Fruit fly (Drosophila melanogaster) whole organism, embryonic: ENCODE measurements around the gene thoc6.

ENCODE experiments used
- Adf1 ChIP-seq: fragments of 200-800 bp; sonication (Bioruptor generic); IDR thresholded peaks from 2 replicates; pipeline ENCODE4 v1.3.6; 2022; ENCODE audit warnings: missing biosample characterization, missing genetic modification characterization
- Atf-2 ChIP-seq: fragments of 200-800 bp; sonication (Bioruptor generic); optimal IDR thresholded peaks from 2 replicates; lab custom pipeline; 2016; ENCODE audit warnings: missing biosample characterization, missing genetic modification characterization
- Awh ChIP-seq: fragments of 200-800 bp; sonication (Bioruptor generic); IDR thresholded peaks from 2 replicates; pipeline ENCODE4, ENCODE4 v1.3.6; 2022; ENCODE audit warnings: missing biosample characterization, missing genetic modification characterization
- CG10147 ChIP-seq: fragments of 200-800 bp; sonication (Bioruptor generic); optimal IDR thresholded peaks from 2 replicates; lab custom pipeline; 2019; ENCODE audit warnings: missing biosample characterization, mild to moderate bottlenecking, missing genetic modification characterization, moderate library complexity
- CG11696 ChIP-seq: fragments of 200-800 bp; sonication (Bioruptor generic); IDR thresholded peaks from 2 replicates; pipeline ENCODE4 v1.3.6; 2022; ENCODE audit warnings: missing biosample characterization, missing genetic modification characterization
- CG11723 ChIP-seq: fragments of 200-800 bp; sonication (Bioruptor generic); optimal IDR thresholded peaks from 2 replicates; lab custom pipeline; 2017; ENCODE audit warnings: missing biosample characterization, mild to moderate bottlenecking, missing genetic modification characterization
- CG12391 ChIP-seq: fragments of 200-800 bp; sonication (Bioruptor generic); optimal IDR thresholded peaks from 3 replicates; lab custom pipeline; 2018; ENCODE audit warnings: missing biosample characterization, mild to moderate bottlenecking, missing genetic modification characterization, moderate library complexity
- CG12769 ChIP-seq: fragments of 200-800 bp; sonication (Bioruptor generic); optimal IDR thresholded peaks from 2 replicates; lab custom pipeline; 2019; ENCODE audit warnings: missing biosample characterization, mild to moderate bottlenecking, missing genetic modification characterization, moderate library complexity
- CG12942 ChIP-seq: fragments of 200-800 bp; sonication (Bioruptor generic); optimal IDR thresholded peaks from 3 replicates; lab custom pipeline; 2016; ENCODE audit warnings: missing biosample characterization, missing genetic modification characterization
- CG13123 ChIP-seq: fragments of 200-800 bp; sonication (Bioruptor generic); optimal IDR thresholded peaks from 2 replicates; lab custom pipeline; 2016; ENCODE audit warnings: missing biosample characterization, missing genetic modification characterization
- CG14014 ChIP-seq: fragments of 200-800 bp; sonication (Bioruptor generic); IDR thresholded peaks from 2 replicates; pipeline ENCODE4 v1.3.6; 2022; ENCODE audit warnings: missing biosample characterization, missing genetic modification characterization
- CG15073 ChIP-seq: fragments of 200-800 bp; sonication (Bioruptor generic); optimal IDR thresholded peaks from 2 replicates; lab custom pipeline; 2016; ENCODE audit warnings: missing biosample characterization, missing genetic modification characterization
- CG15269 ChIP-seq: fragments of 200-800 bp; sonication (Bioruptor generic); optimal IDR thresholded peaks from 2 replicates; lab custom pipeline; 2018; ENCODE audit warnings: missing biosample characterization, mild to moderate bottlenecking, missing genetic modification characterization, moderate library complexity
- CG1602 ChIP-seq: fragments of 200-800 bp; sonication (Bioruptor generic); optimal IDR thresholded peaks from 3 replicates; lab custom pipeline; 2016; ENCODE audit warnings: missing biosample characterization, missing genetic modification characterization
- CG17361 ChIP-seq: fragments of 200-800 bp; sonication (Bioruptor generic); IDR thresholded peaks from 3 replicates; pipeline ENCODE4 v1.3.6; 2022; ENCODE audit warnings: missing biosample characterization, missing genetic modification characterization
- CG17802 ChIP-seq: fragments of 200-800 bp; sonication (Bioruptor generic); optimal IDR thresholded peaks from 2 replicates; lab custom pipeline; 2018; ENCODE audit warnings: missing biosample characterization, mild to moderate bottlenecking, missing genetic modification characterization, moderate library complexity
- CG1832 ChIP-seq: fragments of 200-800 bp; sonication (Bioruptor generic); optimal IDR thresholded peaks from 2 replicates; lab custom pipeline; 2017; ENCODE audit warnings: missing biosample characterization, mild to moderate bottlenecking, missing genetic modification characterization, inconsistent platforms
- CG2120 ChIP-seq: fragments of 200-800 bp; sonication (Bioruptor generic); optimal IDR thresholded peaks from 3 replicates; lab custom pipeline; 2016; ENCODE audit warnings: missing biosample characterization, missing genetic modification characterization
- CG6654 ChIP-seq: fragments of 200-800 bp; sonication (Bioruptor generic); optimal IDR thresholded peaks from 2 replicates; lab custom pipeline; 2017; ENCODE audit warnings: missing biosample characterization, mild to moderate bottlenecking, missing genetic modification characterization
- CG7839 ChIP-seq: fragments of 200-800 bp; sonication (Bioruptor generic); optimal IDR thresholded peaks from 3 replicates; lab custom pipeline; 2018; ENCODE audit warnings: missing biosample characterization, mild to moderate bottlenecking, missing genetic modification characterization, moderate library complexity
- CG7987 ChIP-seq: fragments of 200-800 bp; sonication (Bioruptor generic); optimal IDR thresholded peaks from 2 replicates; lab custom pipeline; 2018; ENCODE audit warnings: missing biosample characterization, mild to moderate bottlenecking, missing genetic modification characterization, moderate library complexity
- CG8290 ChIP-seq, 3 experiments: fragments of 200-800 bp; sonication (Bioruptor generic); optimal IDR thresholded peaks; 2 replicates each; lab custom pipeline; 2016 to 2019; ENCODE audit warnings: missing biosample characterization in 3 of 3, missing genetic modification characterization in 3 of 3, mild to moderate bottlenecking in 2 of 3, moderate library complexity in 1 of 3
- CG8359 ChIP-seq: fragments of 200-800 bp; sonication (Bioruptor generic); optimal IDR thresholded peaks from 2 replicates; lab custom pipeline; 2017; ENCODE audit warnings: missing biosample characterization, mild to moderate bottlenecking, missing genetic modification characterization, borderline replicate concordance
- CG9727 ChIP-seq: fragments of 200-800 bp; sonication (Bioruptor generic); optimal IDR thresholded peaks from 3 replicates; lab custom pipeline; 2017; ENCODE audit warnings: missing biosample characterization, mild to moderate bottlenecking, missing genetic modification characterization
- CHES-1-like ChIP-seq: fragments of 200-800 bp; sonication (Bioruptor generic); optimal IDR thresholded peaks from 2 replicates; lab custom pipeline; 2016; ENCODE audit warnings: missing biosample characterization, missing genetic modification characterization
- Eip74EF ChIP-seq, 2 experiments: fragments of 200-800 bp in 1 of 2; fragments of >200 bp in 1 of 2; sonication (Bioruptor generic) in 1 of 2; optimal IDR thresholded peaks; 2 replicates each; lab custom pipeline; 2017 to 2019; ENCODE audit warnings: missing biosample characterization in 2 of 2, missing genetic modification characterization in 2 of 2, mild to moderate bottlenecking in 1 of 2, moderate library complexity in 1 of 2
- H15 ChIP-seq: fragments of 200-800 bp; sonication (Bioruptor generic); IDR thresholded peaks from 3 replicates; pipeline ENCODE4 v1.3.6; 2022; ENCODE audit warnings: missing biosample characterization, missing genetic modification characterization
- HLHmδ ChIP-seq: fragments of 200-800 bp; sonication (Bioruptor generic); optimal IDR thresholded peaks from 2 replicates; lab custom pipeline; 2018; ENCODE audit warnings: missing biosample characterization, mild to moderate bottlenecking, missing genetic modification characterization, moderate library complexity
- Hmr ChIP-seq: fragments of 200-800 bp; sonication (Bioruptor generic); optimal IDR thresholded peaks from 3 replicates; lab custom pipeline; 2017; ENCODE audit warnings: mild to moderate bottlenecking, missing biosample characterization, missing genetic modification reagents, missing genetic modification characterization
- Hsf ChIP-seq: fragments of 200-800 bp; sonication (Bioruptor generic); optimal IDR thresholded peaks from 3 replicates; lab custom pipeline; 2016; ENCODE audit warnings: missing biosample characterization, missing genetic modification characterization
- Med ChIP-seq: fragments of 200-800 bp; sonication (Bioruptor generic); peaks from one replicate; lab custom pipeline; 2016; ENCODE audit warnings: missing biosample characterization, missing genetic modification characterization, mild to moderate bottlenecking, inconsistent platforms, moderate library complexity
- Meics ChIP-seq: fragments of 200-800 bp; sonication (Bioruptor generic); optimal IDR thresholded peaks from 2 replicates; lab custom pipeline; 2017; ENCODE audit warnings: missing biosample characterization, mild to moderate bottlenecking, missing genetic modification characterization
- Oaz ChIP-seq: fragments of 200-800 bp; sonication (Bioruptor generic); IDR thresholded peaks from 2 replicates; pipeline ENCODE4 v1.3.6; 2022; ENCODE audit warnings: missing biosample characterization, missing genetic modification characterization
- Oli ChIP-seq: fragments of 200-800 bp; sonication (Bioruptor generic); optimal IDR thresholded peaks from 2 replicates; lab custom pipeline; 2018; ENCODE audit warnings: missing biosample characterization, mild to moderate bottlenecking, missing genetic modification characterization, moderate library complexity
- PHDP ChIP-seq: fragments of 200-800 bp; sonication (Bioruptor generic); optimal IDR thresholded peaks from 3 replicates; lab custom pipeline; 2018; ENCODE audit warnings: missing biosample characterization, mild to moderate bottlenecking, missing genetic modification characterization, moderate library complexity
- Poxn ChIP-seq: fragments of 200-800 bp; sonication (Bioruptor generic); IDR thresholded peaks from 2 replicates; pipeline ENCODE4 v1.3.6; 2022; ENCODE audit warnings: missing biosample characterization, missing genetic modification characterization
- Ssrp ChIP-seq: fragments of 200-800 bp; sonication (Bioruptor generic); optimal IDR thresholded peaks from 2 replicates; lab custom pipeline; 2018; ENCODE audit warnings: missing biosample characterization, mild to moderate bottlenecking, missing genetic modification characterization, moderate library complexity
- Tbp ChIP-seq: fragments of >200 bp; optimal IDR thresholded peaks from 2 replicates; lab custom pipeline; 2018; ENCODE audit warnings: missing biosample characterization, missing genetic modification characterization
- amos ChIP-seq: fragments of 200-800 bp; sonication (Bioruptor generic); IDR thresholded peaks from 2 replicates; pipeline ENCODE4 v1.3.6; 2022; ENCODE audit warnings: missing biosample characterization, missing genetic modification characterization; ENCODE audit not compliant: partially characterized antibody
- dan ChIP-seq: fragments of 200-800 bp; sonication (Bioruptor generic); IDR thresholded peaks from 2 replicates; pipeline ENCODE4 v1.3.6; 2022; ENCODE audit warnings: missing biosample characterization, missing genetic modification characterization
- dmrt99B ChIP-seq: fragments of 200-800 bp; sonication (Bioruptor generic); optimal IDR thresholded peaks from 2 replicates; lab custom pipeline; 2018; ENCODE audit warnings: missing biosample characterization, mild to moderate bottlenecking, missing genetic modification characterization, moderate library complexity
- fru ChIP-seq: fragments of >200 bp; optimal IDR thresholded peaks from 2 replicates; lab custom pipeline; 2017
- insv ChIP-seq, 2 experiments: fragments of 200-800 bp; sonication (Bioruptor generic); optimal IDR thresholded peaks; 3 replicates each; lab custom pipeline; 2016 to 2018; ENCODE audit warnings: missing biosample characterization in 2 of 2, missing genetic modification characterization in 2 of 2
- p53 ChIP-seq: fragments of 200-800 bp; sonication (Bioruptor generic); optimal IDR thresholded peaks from 2 replicates; lab custom pipeline; 2016; ENCODE audit warnings: missing biosample characterization, missing genetic modification characterization
- pb ChIP-seq: fragments of 200-800 bp; sonication (Bioruptor generic); optimal IDR thresholded peaks from 3 replicates; lab custom pipeline; 2016; ENCODE audit warnings: missing biosample characterization, missing genetic modification characterization
- sna ChIP-seq: fragments of 200-800 bp; sonication (Bioruptor generic); IDR thresholded peaks from 2 replicates; pipeline ENCODE4 v1.3.6; 2022; ENCODE audit warnings: missing biosample characterization, missing genetic modification characterization; ENCODE audit not compliant: partially characterized antibody
- sug ChIP-seq: fragments of 200-800 bp; optimal IDR thresholded peaks from 2 replicates; lab custom pipeline; 2019; ENCODE audit warnings: missing biosample characterization, mild to moderate bottlenecking, missing genetic modification characterization, moderate library complexity
- tx ChIP-seq: fragments of 200-800 bp; sonication (Bioruptor generic); optimal IDR thresholded peaks from 2 replicates; lab custom pipeline; 2016; ENCODE audit warnings: missing biosample characterization, missing genetic modification characterization
- usp ChIP-seq: fragments of >200 bp; optimal IDR thresholded peaks from 2 replicates; lab custom pipeline; 2017; ENCODE audit warnings: missing biosample characterization, missing genetic modification characterization
- wek ChIP-seq: fragments of 200-800 bp; sonication (Bioruptor generic); optimal IDR thresholded peaks from 3 replicates; lab custom pipeline; 2018; ENCODE audit warnings: missing biosample characterization, mild to moderate bottlenecking, missing genetic modification characterization, moderate library complexity

The thoc6 gene

dm6 chr3L:12178847-12179437, 14.5 kb downstream of the thoc6 start (continued):
- TF ChIP-seq CG11696 (GFP tag; lab: Robert Waterston, UW) (peak; percentile 80), fru (lab: Kevin White, UChicago) (no peak), usp (no peak), sna (GFP tag; lab: Robert Waterston, UW) (no peak), Med (GFP tag; lab: Kevin White, UChicago) (peak; percentile 67), Oli (tag; lab: Kevin White, UChicago) (no peak), CG12769 (peak; percentile 52), Hsf (GFP tag; lab: Kevin White, UChicago) (no peak), Poxn (GFP tag; lab: Robert Waterston, UW) (no peak), tx (GFP tag; lab: Kevin White, UChicago) (no peak), HLHmδ (GFP tag; lab: Kevin White, UChicago) (no peak), dan (GFP tag; lab: Robert Waterston, UW) (no peak), CG12391 (tag; lab: Kevin White, UChicago) (no peak), CG1602 (GFP tag; lab: Kevin White, UChicago) (no peak), CG9727 (GFP tag; lab: Kevin White, UChicago) (no peak), sug (peak; percentile 23), Atf-2 (GFP tag; lab: Kevin White, UChicago) (no peak), wek (no peak), Meics (GFP tag; lab: Kevin White, UChicago) (peak; percentile 24), CG11723 (GFP tag; lab: Kevin White, UChicago) (no peak), CG7987 (GFP tag; lab: Kevin White, UChicago) (no peak), CG15073 (GFP tag; lab: Kevin White, UChicago) (no peak), CG17361 (peak; percentile 36; the same call in 2 of the 3 replicates), H15 (0 out of 3 replicates have a peak, but pooled peaks have one; percentile 37), CHES-1-like (GFP tag; lab: Kevin White, UChicago) (no peak), insv (GFP tag; optimal IDR thresholded peaks at IDR 0.05; lab: Kevin White, UChicago) (no peak), Tbp (GFP tag; lab: Kevin White, UChicago) (no peak), amos (GFP tag; lab: Robert Waterston, UW) (no peak), Adf1 (GFP tag; lab: Robert Waterston, UW) (no peak), Oaz (GFP tag; lab: Robert Waterston, UW) (no peak), CG7839 (peak; percentile 3), pb (GFP tag; lab: Kevin White, UChicago) (peak; percentile 6), dmrt99B (tag; lab: Kevin White, UChicago) (peak; percentile 41), CG6654 (no peak), CG10147 (no peak), CG12942 (GFP tag; lab: Kevin White, UChicago) (no peak), CG8359 (GFP tag; lab: Kevin White, UChicago) (no peak), Hmr (GFP tag; lab: Kevin White, UChicago) (peak; percentile 7), CG15269 (peak; percentile 10), CG14014 (GFP tag; lab: Robert Waterston, UW) (peak; percentile 25; the same call in 1 of the 2 replicates), CG13123 (no peak), p53 (no peak), CG1832 (no peak), CG17802 (tag; lab: Kevin White, UChicago) (no peak), CG8290 (GFP tag; optimal IDR thresholded peaks at IDR 0.05; lab: Kevin White, UChicago) (no peak), CG8290 (tag; optimal IDR thresholded peaks at IDR 0.05; lab: Kevin White, UChicago) (peak in 1 of 2 experiments; percentile 53), Eip74EF (GFP tag; optimal IDR thresholded peaks at IDR 0.05; lab: Kevin White, UChicago) (no peak), PHDP (tag; lab: Kevin White, UChicago) (no peak), Ssrp (tag; lab: Kevin White, UChicago) (no peak), CG2120 (GFP tag; lab: Kevin White, UChicago) (peak; percentile 44), Awh (GFP tag; lab: Robert Waterston, UW) (no peak)
